Fruit fly (Drosophila melanogaster) whole organism, pupa: ENCODE results near the gene FMRFaR.

Experiments
- CG10348 ChIP-seq: fragments of 200-800 bp; sonication (Bioruptor generic); IDR thresholded peaks from 2 replicates; pipeline ENCODE4 v1.3.6; 2022; ENCODE audit warnings: missing biosample characterization, missing genetic modification characterization
- CG12605 ChIP-seq: fragments of 200-800 bp; sonication (Bioruptor generic); IDR thresholded peaks from 2 replicates; pipeline ENCODE4 v1.3.6; 2022; ENCODE audit warnings: missing biosample characterization, missing genetic modification characterization
- CG13204 ChIP-seq: fragments of 200-800 bp; sonication (Bioruptor generic); optimal IDR thresholded peaks from 2 replicates; lab custom pipeline; 2018; ENCODE audit warnings: missing biosample characterization, mild to moderate bottlenecking, missing genetic modification characterization, moderate library complexity
- CG14655 ChIP-seq: fragments of 200-800 bp; sonication (Bioruptor generic); optimal IDR thresholded peaks from 3 replicates; lab custom pipeline; 2017; ENCODE audit warnings: mild to moderate bottlenecking, missing biosample characterization, missing genetic modification reagents, missing genetic modification characterization
- CG15710 ChIP-seq: fragments of 200-800 bp; sonication (Bioruptor generic); optimal IDR thresholded peaks from 2 replicates; lab custom pipeline; 2018; ENCODE audit warnings: missing biosample characterization, mild to moderate bottlenecking, missing genetic modification characterization, moderate library complexity
- CG17806 ChIP-seq: fragments of 200-800 bp; sonication (Bioruptor generic); optimal IDR thresholded peaks from 2 replicates; lab custom pipeline; 2018; ENCODE audit warnings: missing biosample characterization, mild to moderate bottlenecking, missing genetic modification characterization, moderate library complexity
- CG32121 ChIP-seq: fragments of 200-800 bp; sonication (Bioruptor generic); IDR thresholded peaks from 2 replicates; pipeline ENCODE4 v1.3.6; 2022; ENCODE audit warnings: missing biosample characterization, missing genetic modification characterization
- CG34367 ChIP-seq: fragments of 200-800 bp; sonication (Bioruptor generic); optimal IDR thresholded peaks from 2 replicates; lab custom pipeline; 2018; ENCODE audit warnings: missing biosample characterization, mild to moderate bottlenecking, missing genetic modification characterization
- CG4496 ChIP-seq: fragments of 200-800 bp; sonication (Bioruptor generic); IDR thresholded peaks from 3 replicates; pipeline ENCODE4 v1.3.6; 2022; ENCODE audit warnings: missing biosample characterization, missing genetic modification characterization
- CG8159 ChIP-seq: fragments of 200-800 bp; sonication (Bioruptor generic); optimal IDR thresholded peaks from 3 replicates; lab custom pipeline; 2018; ENCODE audit warnings: missing biosample characterization, mild to moderate bottlenecking, missing genetic modification characterization, moderate library complexity
- CG8301 ChIP-seq: fragments of 200-800 bp; sonication (Bioruptor generic); optimal IDR thresholded peaks from 2 replicates; lab custom pipeline; 2018; ENCODE audit warnings: missing biosample characterization, mild to moderate bottlenecking, missing genetic modification characterization
- CG9948 ChIP-seq: fragments of 200-800 bp; sonication (Bioruptor generic); optimal IDR thresholded peaks from 2 replicates; lab custom pipeline; 2018; ENCODE audit warnings: missing biosample characterization, mild to moderate bottlenecking, missing genetic modification characterization, moderate library complexity
- D1 ChIP-seq: fragments of 200-800 bp; sonication (Bioruptor generic); optimal IDR thresholded peaks from 2 replicates; lab custom pipeline; 2018; ENCODE audit warnings: missing biosample characterization, mild to moderate bottlenecking, missing genetic modification characterization, moderate library complexity
- EcR ChIP-seq: fragments of 200-800 bp; sonication (Bioruptor generic); optimal IDR thresholded peaks from 3 replicates; lab custom pipeline; 2019; ENCODE audit warnings: missing biosample characterization, missing genetic modification characterization, mild to moderate bottlenecking, moderate library complexity, missing genetic modification reagents
- Ets98B ChIP-seq: fragments of 200-800 bp; sonication (Bioruptor generic); IDR thresholded peaks from 2 replicates; pipeline ENCODE4 v1.3.6; 2022; ENCODE audit warnings: missing biosample characterization, missing genetic modification characterization
- Pif1A ChIP-seq: fragments of 200-800 bp; sonication (Bioruptor generic); optimal IDR thresholded peaks from 3 replicates; lab custom pipeline; 2016; ENCODE audit warnings: missing biosample characterization, missing genetic modification characterization
- Pif1B ChIP-seq: fragments of 200-800 bp; sonication (Bioruptor generic); optimal IDR thresholded peaks from 3 replicates; lab custom pipeline; 2016; ENCODE audit warnings: missing biosample characterization, missing genetic modification characterization
- Snoo ChIP-seq: fragments of 200-800 bp; sonication (Bioruptor generic); optimal IDR thresholded peaks from 3 replicates; lab custom pipeline; 2017; ENCODE audit warnings: missing biosample characterization, mild to moderate bottlenecking, missing genetic modification characterization, inconsistent platforms
- fd96Ca ChIP-seq: fragments of 200-800 bp; sonication (Bioruptor generic); IDR thresholded peaks from 3 replicates; pipeline ENCODE4 v1.3.6; 2022; ENCODE audit warnings: missing biosample characterization, missing genetic modification characterization
- gl ChIP-seq: fragments of 200-800 bp; sonication (Bioruptor generic); optimal IDR thresholded peaks from 2 replicates; lab custom pipeline; 2018; ENCODE audit warnings: missing biosample characterization, mild to moderate bottlenecking, missing genetic modification characterization
- rn ChIP-seq: fragments of 200-800 bp; sonication (Bioruptor generic); IDR thresholded peaks from 2 replicates; pipeline ENCODE4 v1.3.6; 2022; ENCODE audit warnings: missing biosample characterization, missing genetic modification characterization

The FMRFaR gene

dm6 chr3L:3013496-3013895 lies 12.0 kb downstream of the FMRFaR start:
- no peak for TF ChIP-seq CG9948
- TF ChIP-seq CG13204 (GFP tag; lab: Kevin White, UChicago) = no peak
- no peak for TF ChIP-seq CG32121 (GFP tag; lab: Robert Waterston, UW)
- no peak for TF ChIP-seq gl
- no peak for TF ChIP-seq CG8159
- TF ChIP-seq, all 21 proteins: peak for 0

- no peak for TF ChIP-seq Pif1A (GFP tag; lab: Kevin White, UChicago)
- no peak for TF ChIP-seq CG9948
- TF ChIP-seq CG8159 = no peak
- TF ChIP-seq CG10348 (GFP tag; lab: Robert Waterston, UW) = no peak
Observed at dm6 chr3L:3015969-3016368, 14.5 kb downstream of the FMRFaR start, which contains the start of gene CG32488. Gene CG32488 (minus strand): TSS chr3L:3016069.

DNA sequence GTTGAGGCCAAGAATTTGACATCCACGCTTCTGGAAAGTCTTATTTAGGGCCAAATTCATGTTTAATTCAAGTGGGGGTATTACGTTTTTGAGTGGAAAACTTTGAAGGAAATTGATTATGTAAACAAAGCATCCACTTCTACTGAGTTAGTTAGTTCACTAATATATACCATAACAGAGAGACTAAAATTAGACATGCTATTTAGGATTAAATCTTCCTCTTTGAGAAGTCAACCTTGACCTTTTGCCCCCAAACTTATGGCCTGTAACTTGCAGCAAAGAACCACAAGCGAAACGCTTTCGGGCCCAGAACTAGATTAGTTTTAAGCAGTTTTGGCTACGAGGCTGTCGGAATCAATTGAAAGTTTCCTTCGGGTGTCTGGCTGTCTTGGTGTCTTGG lies 15.6 kb downstream of the FMRFaR start, which contains the start of gene CG32487:
TSS of gene CG32487 (minus strand) at position 101 of the 400 bp plus-strand sequence.
- TF ChIP-seq CG4496 (GFP tag; lab: Robert Waterston, UW) (no peak), CG13204 (GFP tag; lab: Kevin White, UChicago) (no peak), CG17806 (tag; lab: Kevin White, UChicago) (no peak), CG9948 (no peak), EcR (GFP tag; lab: Kevin White, UChicago) (no peak), fd96Ca (no peak), CG10348 (GFP tag; lab: Robert Waterston, UW) (no peak), CG12605 (GFP tag; lab: Robert Waterston, UW) (no peak), CG8301 (tag; lab: Kevin White, UChicago) (no peak), Pif1A (GFP tag; lab: Kevin White, UChicago) (no peak), rn (GFP tag; lab: Robert Waterston, UW) (no peak), CG14655 (GFP tag; lab: Kevin White, UChicago) (no peak), Ets98B (GFP tag; lab: Robert Waterston, UW) (no peak)

- TF ChIP-seq rn (GFP tag; lab: Robert Waterston, UW) = no peak
- TF ChIP-seq CG4496 (GFP tag; lab: Robert Waterston, UW) = no peak
- TF ChIP-seq CG8301 (tag; lab: Kevin White, UChicago) = no peak
- no peak for TF ChIP-seq CG10348 (GFP tag; lab: Robert Waterston, UW)
- no peak for TF ChIP-seq CG15710 (tag; lab: Kevin White, UChicago)
- TF ChIP-seq CG17806 (tag; lab: Kevin White, UChicago) = no peak
- no peak for TF ChIP-seq CG12605 (GFP tag; lab: Robert Waterston, UW)
- TF ChIP-seq D1 (tag; lab: Kevin White, UChicago) = no peak
- TF ChIP-seq fd96Ca = no peak
- TF ChIP-seq Pif1B (GFP tag; lab: Kevin White, UChicago) = no peak
- TF ChIP-seq CG13204 (GFP tag; lab: Kevin White, UChicago) = no peak
- no peak for TF ChIP-seq EcR (GFP tag; lab: Kevin White, UChicago)
- TF ChIP-seq CG14655 (GFP tag; lab: Kevin White, UChicago) = no peak
- no peak for TF ChIP-seq CG8159
Observed at dm6 chr3L:3026421-3026820, 24.9 kb downstream of the FMRFaR start, which contains the start of gene aly. Gene aly (minus strand): TSS chr3L:3026521.

- peak; percentile 2 for TF ChIP-seq CG8301 (tag; lab: Kevin White, UChicago)
- TF ChIP-seq CG32121 (GFP tag; lab: Robert Waterston, UW) = no peak
- TF ChIP-seq gl = no peak
- TF ChIP-seq D1 (tag; lab: Kevin White, UChicago) = no peak
Observed at dm6 chr3L:3034779-3035643, 33.5 kb downstream of the FMRFaR start, which contains the start of gene CG2162. Gene CG2162 (plus strand): TSS chr3L:3035196.

DNA sequence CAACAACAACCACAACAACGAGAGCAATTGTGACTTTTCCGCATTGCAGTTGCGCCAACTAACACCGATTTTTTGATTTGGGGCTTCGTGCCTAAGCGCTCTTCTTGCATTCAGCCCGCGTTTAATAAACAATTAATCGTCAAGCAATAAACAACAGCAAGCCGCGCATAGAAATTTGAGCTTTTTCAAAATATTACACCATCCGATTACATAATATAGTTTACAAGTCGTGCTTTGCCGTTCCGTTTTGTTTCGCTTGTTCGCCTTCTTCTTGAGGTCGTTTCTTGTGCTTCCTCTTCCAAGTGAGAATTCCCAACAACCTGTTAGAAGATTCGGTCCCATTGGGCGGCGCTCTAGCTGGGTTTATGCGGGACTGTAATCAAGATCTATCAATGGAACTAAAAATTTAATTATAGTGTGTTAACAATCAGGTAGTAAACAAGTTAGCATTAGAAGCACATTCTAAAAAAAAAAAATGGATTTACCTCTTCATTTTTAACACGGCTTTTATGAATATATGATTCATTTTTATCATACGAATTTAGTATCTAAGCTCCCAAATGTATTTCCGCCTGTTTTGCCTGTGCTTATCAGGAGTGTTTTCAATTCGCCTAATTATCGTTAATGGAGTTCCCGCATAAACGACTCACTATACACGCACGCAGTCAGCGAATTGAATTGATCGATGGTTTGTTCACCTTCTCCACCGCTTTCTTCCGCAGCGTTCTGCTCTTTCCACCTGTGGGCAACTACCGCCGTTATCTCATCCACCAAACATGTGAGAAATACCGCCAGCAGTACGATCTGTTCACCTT lies 34.5 kb downstream of the FMRFaR start:
- peak; percentile 72 for TF ChIP-seq CG17806 (tag; lab: Kevin White, UChicago)
- TF ChIP-seq CG12605 (GFP tag; lab: Robert Waterston, UW) = peak; percentile 50
- peak; percentile 74 for TF ChIP-seq CG8159
- no peak for TF ChIP-seq CG13204 (GFP tag; lab: Kevin White, UChicago)
- peak; percentile 83 for TF ChIP-seq Pif1A (GFP tag; lab: Kevin White, UChicago)
- TF ChIP-seq CG14655 (GFP tag; lab: Kevin White, UChicago) = peak; percentile 91
- peak; percentile 77 for TF ChIP-seq Snoo (tag; lab: Kevin White, UChicago)
- TF ChIP-seq CG34367 (tag; lab: Kevin White, UChicago) = peak; percentile 69
- no peak for TF ChIP-seq EcR (GFP tag; lab: Kevin White, UChicago)
- peak; percentile 76 for TF ChIP-seq CG15710 (tag; lab: Kevin White, UChicago)
- peak; percentile 77 for TF ChIP-seq Pif1B (GFP tag; lab: Kevin White, UChicago)
- TF ChIP-seq CG32121 (GFP tag; lab: Robert Waterston, UW) = peak; percentile 64; the same call in 1 of the 2 replicates
- no peak for TF ChIP-seq D1 (tag; lab: Kevin White, UChicago)
- TF ChIP-seq CG10348 (GFP tag; lab: Robert Waterston, UW) = no peak
- TF ChIP-seq CG4496 (GFP tag; lab: Robert Waterston, UW) = peak; percentile 59; the same call in 2 of the 3 replicates
- peak; percentile 73; the same call in 2 of the 3 replicates for TF ChIP-seq fd96Ca
- peak; percentile 71 for TF ChIP-seq CG9948
- TF ChIP-seq rn (GFP tag; lab: Robert Waterston, UW) = no peak
- TF ChIP-seq Ets98B (GFP tag; lab: Robert Waterston, UW) = peak; percentile 72
- TF ChIP-seq CG8301 (tag; lab: Kevin White, UChicago) = peak; percentile 89
- TF ChIP-seq gl = peak; percentile 59
- TF ChIP-seq, all 21 proteins: peak for 16
